Fruit fly (Drosophila melanogaster): ENCODE data around the gene CG3808.

CG3808 gene

DNA sequence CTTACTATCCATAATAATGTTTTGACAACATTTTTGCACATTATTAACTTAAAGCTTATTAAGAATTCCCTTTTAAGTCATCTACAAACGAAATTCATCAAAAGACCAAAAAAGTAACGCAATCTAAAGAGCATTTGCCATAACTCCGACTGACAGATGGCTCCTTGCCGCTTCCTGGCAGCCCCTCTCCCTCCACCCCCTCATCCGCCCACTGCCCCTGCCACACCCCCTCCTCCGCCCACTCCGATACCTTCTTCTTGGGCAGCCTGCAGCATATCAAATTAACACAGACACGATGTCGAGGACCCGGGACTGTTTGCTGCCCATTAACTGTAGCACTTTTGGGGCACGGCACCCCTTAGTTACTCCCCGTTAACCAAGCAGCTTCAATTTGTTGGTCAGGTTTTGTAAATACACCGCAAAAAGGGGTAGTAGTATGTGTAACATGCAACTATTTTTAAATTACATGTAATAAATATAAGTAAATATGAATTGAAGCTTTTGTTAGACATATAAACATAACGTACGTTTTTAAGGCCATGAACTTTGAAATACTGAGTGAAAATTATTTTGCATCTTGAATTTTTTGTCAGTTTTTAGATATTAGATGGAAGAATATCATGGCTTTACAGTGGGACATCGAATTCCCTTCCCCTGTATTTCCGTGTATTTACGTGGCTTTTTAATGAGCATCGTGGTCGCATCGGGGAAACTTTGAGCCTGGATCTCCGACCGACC lies 34.9 kb upstream of the CG3808 start (continued):
- TF ChIP-seq oc (tag; optimal IDR thresholded peaks at IDR 0.05): no peak
- TF ChIP-seq Hmx (GFP tag; optimal IDR thresholded peaks at IDR 0.05): no peak
- no peak for TF ChIP-seq sqz (GFP tag; optimal IDR thresholded peaks at IDR 0.05)
- no peak for TF ChIP-seq sc (optimal IDR thresholded peaks at IDR 0.05)
- TF ChIP-seq sc (GFP tag; optimal IDR thresholded peaks at IDR 0.05): no peak
- no peak for TF ChIP-seq Dfd (GFP tag; optimal IDR thresholded peaks at IDR 0.05)
- TF ChIP-seq Blimp-1 (GFP tag; optimal IDR thresholded peaks at IDR 0.05): peak; percentile 12
- no peak for TF ChIP-seq CG1529 (GFP tag; optimal IDR thresholded peaks at IDR 0.05)

DNA sequence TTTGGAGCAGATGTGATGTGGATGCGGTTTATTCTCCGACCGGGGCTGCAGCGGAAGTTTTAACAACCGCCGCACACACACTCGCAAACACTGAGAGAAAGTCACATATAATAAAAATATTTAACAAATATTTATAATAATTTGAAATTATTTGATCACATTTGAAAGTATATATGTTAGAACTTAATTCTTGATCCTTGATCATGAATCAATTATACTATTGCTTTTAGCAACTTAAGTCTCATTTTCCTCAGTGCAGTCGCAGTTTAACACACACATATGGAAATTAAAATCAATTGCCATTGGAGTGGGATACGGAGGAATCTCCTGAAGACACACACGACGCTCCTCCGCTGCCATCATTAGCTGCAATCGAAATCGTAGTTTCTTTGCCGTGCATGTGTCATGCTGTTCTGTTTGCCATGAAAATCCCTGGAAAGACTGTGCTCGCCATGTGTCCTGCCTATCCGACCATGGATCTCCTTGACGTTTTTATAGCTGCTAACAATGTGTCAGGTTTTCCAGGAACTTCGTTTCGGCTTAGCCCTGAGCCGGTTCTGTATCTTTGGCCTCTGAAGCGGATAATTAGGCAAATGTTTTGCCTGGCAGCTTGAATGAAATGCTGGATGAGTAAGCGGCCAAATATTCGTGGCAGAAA lies 32.9 kb upstream of the CG3808 start:
- no peak for TF ChIP-seq CG31365 (tag; optimal IDR thresholded peaks at IDR 0.05)
- TF ChIP-seq CG4328 (GFP tag; optimal IDR thresholded peaks at IDR 0.05): peak; percentile 47
- no peak for TF ChIP-seq Dip2 (GFP tag; IDR thresholded peaks at IDR 0.05)
- peak; percentile 63 to 91 for TF ChIP-seq bsh (GFP tag; optimal IDR thresholded peaks at IDR 0.05)
- TF ChIP-seq schlank (tag; optimal IDR thresholded peaks at IDR 0.05): no peak
- peak; percentile 38 for TF ChIP-seq Lhr (GFP tag; optimal IDR thresholded peaks at IDR 0.05)
- TF ChIP-seq wek (GFP tag; optimal IDR thresholded peaks at IDR 0.05): no peak
- peak; percentile 10 for TF ChIP-seq psq (GFP tag; optimal IDR thresholded peaks at IDR 0.05)
- peak; percentile 78 for TF ChIP-seq gce (GFP tag; IDR thresholded peaks at IDR 0.05)
- TF ChIP-seq Gsc (GFP tag; IDR thresholded peaks at IDR 0.05): no peak
- TF ChIP-seq CG10321 (GFP tag; IDR thresholded peaks at IDR 0.05): no peak
- TF ChIP-seq CG7271 (tag; optimal IDR thresholded peaks at IDR 0.05): peak; percentile 83
- TF ChIP-seq CG2202 (tag; optimal IDR thresholded peaks at IDR 0.05): peak; percentile 89
- no peak for TF ChIP-seq CG17612 (GFP tag; IDR thresholded peaks at IDR 0.05)
- peak; percentile 58 for TF ChIP-seq H2.0 (GFP tag; IDR thresholded peaks at IDR 0.05)
- peak; percentile 76 for TF ChIP-seq Sox102F (GFP tag; optimal IDR thresholded peaks at IDR 0.05)
- no peak for TF ChIP-seq bowl (GFP tag; IDR thresholded peaks at IDR 0.05)
- TF ChIP-seq pzg (GFP tag; optimal IDR thresholded peaks at IDR 0.05): no peak
- TF ChIP-seq emc (GFP tag; optimal IDR thresholded peaks at IDR 0.05): no peak
- no peak for TF ChIP-seq Side (GFP tag; optimal IDR thresholded peaks at IDR 0.05)
- peak; percentile 49 for TF ChIP-seq Nf-YB (GFP tag; optimal IDR thresholded peaks at IDR 0.05)
- peak; percentile 85 for TF ChIP-seq CG6254 (GFP tag; optimal IDR thresholded peaks at IDR 0.05)
- no peak for TF ChIP-seq CG11560 (tag; IDR thresholded peaks at IDR 0.05)
- peak; percentile 31 for TF ChIP-seq lab (GFP tag; optimal IDR thresholded peaks at IDR 0.05)
- TF ChIP-seq Opbp (GFP tag; IDR thresholded peaks at IDR 0.05; ENCODE audit: partially characterized antibody): no peak
- TF ChIP-seq pho (GFP tag; optimal IDR thresholded peaks at IDR 0.05): no peak
- peak; percentile 29; the same call in 1 of the 2 replicates for TF ChIP-seq CG1024 (GFP tag; IDR thresholded peaks at IDR 0.05)
- no peak for TF ChIP-seq CG7928 (GFP tag; optimal IDR thresholded peaks at IDR 0.05)
- TF ChIP-seq chn (GFP tag; optimal IDR thresholded peaks at IDR 0.05): peak; percentile 11
- no peak for TF ChIP-seq CG1832 (GFP tag; optimal IDR thresholded peaks at IDR 0.05)
- peak; percentile 96 for TF ChIP-seq CG15696 (tag; optimal IDR thresholded peaks at IDR 0.05)
- no peak for TF ChIP-seq CG1647 (GFP tag; optimal IDR thresholded peaks at IDR 0.05)
- no peak for TF ChIP-seq YL-1 (GFP tag; optimal IDR thresholded peaks at IDR 0.05)
- no peak for TF ChIP-seq Neu2 (GFP tag; optimal IDR thresholded peaks at IDR 0.05; ENCODE audit: borderline replicate concordance)
- TF ChIP-seq CG3838 (GFP tag; optimal IDR thresholded peaks at IDR 0.05): no peak
- TF ChIP-seq salm (tag; optimal IDR thresholded peaks at IDR 0.05): no peak
- peak; percentile 81 for TF ChIP-seq Blimp-1 (GFP tag; optimal IDR thresholded peaks at IDR 0.05)
- TF ChIP-seq CG9727 (GFP tag; optimal IDR thresholded peaks at IDR 0.05): peak; percentile 94
- peak; percentile 47 for TF ChIP-seq CG13123 (GFP tag; optimal IDR thresholded peaks at IDR 0.05)
- no peak for TF ChIP-seq CG17186 (GFP tag; optimal IDR thresholded peaks at IDR 0.05)
